4 worm cellular contexts compared by ENCODE assay signal in the genomic region with DNA sequence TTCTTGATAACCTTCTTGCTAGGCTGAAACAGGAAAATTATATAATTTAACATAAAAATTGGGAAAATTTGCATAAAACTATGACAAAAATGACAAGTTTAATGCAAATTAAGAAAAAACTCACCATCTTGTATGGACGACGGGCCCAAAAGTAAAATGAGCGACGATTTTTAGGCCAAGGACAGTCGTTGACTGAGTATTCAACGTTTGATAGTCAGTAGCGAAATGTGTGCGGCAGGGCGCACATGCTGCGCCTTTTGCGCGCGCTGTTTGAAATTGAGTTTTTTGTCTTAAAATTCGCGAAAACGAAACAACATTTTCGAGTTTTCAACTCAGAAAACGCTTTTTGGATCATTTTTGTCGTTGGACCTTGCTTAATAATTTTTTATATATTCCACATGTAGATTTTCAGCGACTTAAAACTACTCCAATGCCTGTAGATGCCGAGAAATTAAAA.
TF ChIP-seq lines count a peak whose summit lies in the region.

A gene (minus strand): TSS at position 153 of the 457 bp plus-strand sequence.
A gene (plus strand): TSS at position 407 of the 457 bp plus-strand sequence.

TF ChIP-seq in whole organism, L2 larva, 48 proteins besides CTCF, POLR2A, EP300 and RAD21 (continued from another document):
- TF ChIP-seq elt-1 (tag; optimal IDR thresholded peaks at IDR 0.05; lab: Kevin White, UChicago) (no peak), nhr-77 (tag; optimal IDR thresholded peaks at IDR 0.05; lab: Kevin White, UChicago) (peak; percentile 62), lsy-2 (tag; optimal IDR thresholded peaks at IDR 0.05; lab: Kevin White, UChicago) (peak; percentile 91 to 97), nhr-12 (tag; optimal IDR thresholded peaks at IDR 0.05; lab: Kevin White, UChicago) (no peak), snpc-4 (tag; optimal IDR thresholded peaks at IDR 0.05; lab: Kevin White, UChicago) (peak; percentile 63), blmp-1 (tag; optimal IDR thresholded peaks at IDR 0.05; lab: Kevin White, UChicago; ENCODE audit: insufficient read depth) (peak; percentile 57), ztf-4 (tag; optimal IDR thresholded peaks at IDR 0.05; lab: Kevin White, UChicago) (peak; percentile 84), crh-2 (tag; optimal IDR thresholded peaks at IDR 0.05; lab: Kevin White, UChicago) (peak; percentile 90), fos-1 (tag; optimal IDR thresholded peaks at IDR 0.05; lab: Kevin White, UChicago) (peak; percentile 80), lin-11 (tag; optimal IDR thresholded peaks at IDR 0.05; lab: Kevin White, UChicago) (peak; percentile 83), dmd-4 (tag; optimal IDR thresholded peaks at IDR 0.05; lab: Kevin White, UChicago) (no peak), R02D3.7 (tag; optimal IDR thresholded peaks at IDR 0.05; lab: Kevin White, UChicago) (peak; percentile 58), gmeb-1 (tag; optimal IDR thresholded peaks at IDR 0.05; lab: Kevin White, UChicago) (peak; percentile 94), sma-9 (GFP tag; optimal IDR thresholded peaks at IDR 0.05; lab: Kevin White, UChicago) (peak; percentile 96), sma-9 (tag; optimal IDR thresholded peaks at IDR 0.05; lab: Kevin White, UChicago) (no peak), sem-4 (tag; optimal IDR thresholded peaks at IDR 0.05; lab: Kevin White, UChicago) (peak; percentile 90), nhr-237 (tag; optimal IDR thresholded peaks at IDR 0.05; lab: Kevin White, UChicago) (peak; percentile 78), unc-62 (GFP tag; optimal IDR thresholded peaks at IDR 0.05; lab: Kevin White, UChicago) (no peak), nhr-129 (tag; optimal IDR thresholded peaks at IDR 0.05; lab: Kevin White, UChicago) (peak; percentile 89), lin-13 (GFP tag; optimal IDR thresholded peaks at IDR 0.05; lab: Kevin White, UChicago) (peak; percentile 92), mbf-1 (tag; optimal IDR thresholded peaks at IDR 0.05; lab: Kevin White, UChicago) (no peak), lin-39 (tag; optimal IDR thresholded peaks at IDR 0.05; lab: Kevin White, UChicago) (no peak), zag-1 (tag; optimal IDR thresholded peaks at IDR 0.05; lab: Kevin White, UChicago) (peak; percentile 78), Y55F3AM.14 (GFP tag; optimal IDR thresholded peaks at IDR 0.05; lab: Kevin White, UChicago) (peak; percentile 94), ama-1 (optimal IDR thresholded peaks at IDR 0.05; lab: Kevin White, UChicago) (no peak), F13H6.1 (tag; optimal IDR thresholded peaks at IDR 0.05; lab: Kevin White, UChicago) (peak; percentile 95), ztf-1 (GFP tag; conservative IDR thresholded peaks at IDR 0.05; lab: Robert Waterston, UW) (no peak)

TF ChIP-seq in whole organism, L4 larva, 104 proteins besides CTCF, POLR2A, EP300 and RAD21 (continued from another document and continues in another):
- TF ChIP-seq daf-16 (GFP tag; optimal IDR thresholded peaks at IDR 0.05; lab: Kevin White, UChicago) (peak; percentile 17 to 77), daf-16 (tag; optimal IDR thresholded peaks at IDR 0.05; lab: Kevin White, UChicago) (peak; percentile 45), T20F7.1 (GFP tag; optimal IDR thresholded peaks at IDR 0.05; lab: Kevin White, UChicago) (peak; percentile 93), ceh-62 (tag; optimal IDR thresholded peaks at IDR 0.05; lab: Kevin White, UChicago) (no peak), dmd-6 (GFP tag; IDR thresholded peaks at IDR 0.05; lab: Robert Waterston, UW) (peak; percentile 97), jun-1 (tag; optimal IDR thresholded peaks at IDR 0.05; lab: Kevin White, UChicago) (peak; percentile 70), nhr-10 (tag; optimal IDR thresholded peaks at IDR 0.05; lab: Kevin White, UChicago) (no peak), dmd-8 (GFP tag; IDR thresholded peaks at IDR 0.05; lab: Robert Waterston, UW) (peak; percentile 71; the same call in 1 of the 2 replicates), zfp-3 (GFP tag; conservative IDR thresholded peaks at IDR 0.05; lab: Robert Waterston, UW) (peak; percentile 98), mxl-2 (GFP tag; conservative IDR thresholded peaks at IDR 0.05; lab: Robert Waterston, UW) (peak; percentile 82), zip-11 (GFP tag; IDR thresholded peaks at IDR 0.05; lab: Robert Waterston, UW) (no peak), nhr-41 (GFP tag; IDR thresholded peaks at IDR 0.05; lab: Robert Waterston, UW) (peak; percentile 94), lin-38 (GFP tag; IDR thresholded peaks at IDR 0.05; lab: Robert Waterston, UW) (peak; percentile 100), aha-1 (tag; lab: Kevin White, UChicago) (peak; percentile 98), daf-19 (GFP tag; conservative IDR thresholded peaks at IDR 0.05; lab: Robert Waterston, UW) (peak; percentile 95), attf-4 (tag; optimal IDR thresholded peaks at IDR 0.05; lab: Kevin White, UChicago) (no peak), gei-8 (GFP tag; optimal IDR thresholded peaks at IDR 0.05; lab: Kevin White, UChicago) (no peak), madf-9 (GFP tag; conservative IDR thresholded peaks at IDR 0.05; lab: Robert Waterston, UW) (peak; percentile 95), Y5F2A.4 (GFP tag; optimal IDR thresholded peaks at IDR 0.05; lab: Kevin White, UChicago) (peak; percentile 80), F37D6.2 (tag; optimal IDR thresholded peaks at IDR 0.05; lab: Kevin White, UChicago) (peak; percentile 93), zfp-2 (tag; optimal IDR thresholded peaks at IDR 0.05; lab: Kevin White, UChicago) (peak; percentile 92), lin-13 (GFP tag; optimal IDR thresholded peaks at IDR 0.05; lab: Kevin White, UChicago) (peak; percentile 81), Y48G9A.11 (GFP tag; IDR thresholded peaks at IDR 0.05; lab: Robert Waterston, UW) (peak; percentile 90), tra-1 (GFP tag; IDR thresholded peaks at IDR 0.05; lab: Robert Waterston, UW) (peak; percentile 96), unc-39 (tag; optimal IDR thresholded peaks at IDR 0.05; lab: Kevin White, UChicago) (no peak), nhr-28 (tag; optimal IDR thresholded peaks at IDR 0.05; lab: Kevin White, UChicago) (peak; percentile 91), F49E8.2 (tag; optimal IDR thresholded peaks at IDR 0.05; lab: Kevin White, UChicago; ENCODE audit: borderline replicate concordance) (peak; percentile 82), nhr-111 (GFP tag; optimal IDR thresholded peaks at IDR 0.05; lab: Kevin White, UChicago) (no peak), mdl-1 (tag; optimal IDR thresholded peaks at IDR 0.05; lab: Kevin White, UChicago) (peak in 1 of 2 experiments; percentile 68), vab-7 (GFP tag; IDR thresholded peaks at IDR 0.05; lab: Robert Waterston, UW) (peak; percentile 93), lin-1 (GFP tag; IDR thresholded peaks at IDR 0.05; lab: Robert Waterston, UW) (peak; percentile 95), lin-15B (tag; optimal IDR thresholded peaks at IDR 0.05; lab: Kevin White, UChicago) (peak; percentile 77), egl-27 (tag; optimal IDR thresholded peaks at IDR 0.05; lab: Kevin White, UChicago) (no peak), mes-2 (tag; optimal IDR thresholded peaks at IDR 0.05; lab: Kevin White, UChicago; ENCODE audit: poor library complexity, severe bottlenecking) (peak; percentile 97)

TF ChIP-seq in whole organism, late embryonic, 69 proteins besides CTCF, POLR2A, EP300 and RAD21 (continued from another document and continues in another):
- TF ChIP-seq sox-4 (tag; optimal IDR thresholded peaks at IDR 0.05; lab: Kevin White, UChicago) (no peak), ets-4 (tag; optimal IDR thresholded peaks at IDR 0.05; lab: Kevin White, UChicago) (peak; percentile 7), sox-2 (GFP tag; IDR thresholded peaks at IDR 0.05; lab: Robert Waterston, UW) (peak; percentile 27; the same call in 1 of the 2 replicates), pat-9 (tag; optimal IDR thresholded peaks at IDR 0.05; lab: Kevin White, UChicago) (no peak), hlh-15 (tag; optimal IDR thresholded peaks at IDR 0.05; lab: Kevin White, UChicago) (no peak), rnt-1 (tag; optimal IDR thresholded peaks at IDR 0.05; lab: Kevin White, UChicago) (peak; percentile 68), ama-1 (optimal IDR thresholded peaks at IDR 0.05; lab: Kevin White, UChicago) (no peak), ceh-30 (tag; optimal IDR thresholded peaks at IDR 0.05; lab: Kevin White, UChicago) (no peak), ceh-22 (tag; optimal IDR thresholded peaks at IDR 0.05; lab: Kevin White, UChicago) (no peak), lim-6 (tag; optimal IDR thresholded peaks at IDR 0.05; lab: Kevin White, UChicago) (no peak), dve-1 (tag; optimal IDR thresholded peaks at IDR 0.05; lab: Kevin White, UChicago) (peak; percentile 65), eyg-1 (tag; optimal IDR thresholded peaks at IDR 0.05; lab: Kevin White, UChicago) (no peak), dmd-4 (tag; optimal IDR thresholded peaks at IDR 0.05; lab: Kevin White, UChicago; ENCODE audit: borderline replicate concordance) (no peak), nhr-11 (tag; optimal IDR thresholded peaks at IDR 0.05; lab: Kevin White, UChicago) (no peak), nfya-1 (tag; optimal IDR thresholded peaks at IDR 0.05; lab: Kevin White, UChicago) (peak; percentile 85), pha-4 (tag; optimal IDR thresholded peaks at IDR 0.05; lab: Kevin White, UChicago) (no peak), ceh-48 (tag; optimal IDR thresholded peaks at IDR 0.05; lab: Kevin White, UChicago) (peak; percentile 40), ceh-2 (tag; optimal IDR thresholded peaks at IDR 0.05; lab: Kevin White, UChicago) (peak; percentile 15), ref-2 (tag; optimal IDR thresholded peaks at IDR 0.05; lab: Kevin White, UChicago) (peak; percentile 88), lin-11 (tag; optimal IDR thresholded peaks at IDR 0.05; lab: Kevin White, UChicago) (no peak), ceh-6 (GFP tag; optimal IDR thresholded peaks at IDR 0.05; lab: Kevin White, UChicago) (no peak), K02D7.2 (tag; optimal IDR thresholded peaks at IDR 0.05; lab: Kevin White, UChicago) (no peak), ceh-24 (tag; optimal IDR thresholded peaks at IDR 0.05; lab: Kevin White, UChicago) (no peak), odd-2 (tag; optimal IDR thresholded peaks at IDR 0.05; lab: Kevin White, UChicago) (no peak), unc-86 (tag; optimal IDR thresholded peaks at IDR 0.05; lab: Kevin White, UChicago) (peak; percentile 71), madf-2 (tag; optimal IDR thresholded peaks at IDR 0.05; lab: Kevin White, UChicago) (peak; percentile 64), Y22D7AL.16 (tag; optimal IDR thresholded peaks at IDR 0.05; lab: Kevin White, UChicago) (no peak), ceh-18 (tag; optimal IDR thresholded peaks at IDR 0.05; lab: Kevin White, UChicago) (peak; percentile 82), C38D4.7 (GFP tag; optimal IDR thresholded peaks at IDR 0.05; lab: Kevin White, UChicago) (no peak), F13H6.1 (tag; optimal IDR thresholded peaks at IDR 0.05; lab: Kevin White, UChicago) (peak; percentile 14), tbx-2 (tag; optimal IDR thresholded peaks at IDR 0.05; lab: Kevin White, UChicago) (peak; percentile 80), fkh-6 (tag; optimal IDR thresholded peaks at IDR 0.05; lab: Kevin White, UChicago) (no peak), hlh-13 (GFP tag; optimal IDR thresholded peaks at IDR 0.05; lab: Kevin White, UChicago) (no peak), elt-4 (tag; optimal IDR thresholded peaks at IDR 0.05; lab: Kevin White, UChicago) (no peak), pha-2 (tag; optimal IDR thresholded peaks at IDR 0.05; lab: Kevin White, UChicago) (peak; percentile 13), npax-4 (tag; optimal IDR thresholded peaks at IDR 0.05; lab: Kevin White, UChicago) (no peak), hlh-8 (tag; optimal IDR thresholded peaks at IDR 0.05; lab: Kevin White, UChicago) (no peak), ceh-34 (tag; optimal IDR thresholded peaks at IDR 0.05; lab: Kevin White, UChicago) (peak; percentile 90)

TF ChIP-seq in whole organism, mixed stage, embryonic, 35 proteins besides CTCF, POLR2A, EP300 and RAD21 (continued from another document):
- peak; percentile 70 for TF ChIP-seq mls-2 (tag; optimal IDR thresholded peaks at IDR 0.05; lab: Kevin White, UChicago)
- peak; percentile 27 for TF ChIP-seq tbx-8 (GFP tag; optimal IDR thresholded peaks at IDR 0.05; lab: Kevin White, UChicago)
- no peak for TF ChIP-seq nhr-28 (tag; optimal IDR thresholded peaks at IDR 0.05; lab: Kevin White, UChicago)
- peak; percentile 76 for TF ChIP-seq lin-13 (tag; optimal IDR thresholded peaks at IDR 0.05; lab: Kevin White, UChicago)
- no peak for TF ChIP-seq elt-3 (tag; optimal IDR thresholded peaks at IDR 0.05; lab: Kevin White, UChicago)
- TF ChIP-seq M03D4.4 (tag; optimal IDR thresholded peaks at IDR 0.05; lab: Kevin White, UChicago), result peak; percentile 51
- TF ChIP-seq ceh-39 (tag; optimal IDR thresholded peaks at IDR 0.05; lab: Kevin White, UChicago), result peak; percentile 71
